Fruit fly (Drosophila melanogaster): ENCODE results near the gene CG13999.
A peak's percentile ranks its signal among the peaks of the same experiment; 100 is the strongest.

The CG13999 gene

DNA sequence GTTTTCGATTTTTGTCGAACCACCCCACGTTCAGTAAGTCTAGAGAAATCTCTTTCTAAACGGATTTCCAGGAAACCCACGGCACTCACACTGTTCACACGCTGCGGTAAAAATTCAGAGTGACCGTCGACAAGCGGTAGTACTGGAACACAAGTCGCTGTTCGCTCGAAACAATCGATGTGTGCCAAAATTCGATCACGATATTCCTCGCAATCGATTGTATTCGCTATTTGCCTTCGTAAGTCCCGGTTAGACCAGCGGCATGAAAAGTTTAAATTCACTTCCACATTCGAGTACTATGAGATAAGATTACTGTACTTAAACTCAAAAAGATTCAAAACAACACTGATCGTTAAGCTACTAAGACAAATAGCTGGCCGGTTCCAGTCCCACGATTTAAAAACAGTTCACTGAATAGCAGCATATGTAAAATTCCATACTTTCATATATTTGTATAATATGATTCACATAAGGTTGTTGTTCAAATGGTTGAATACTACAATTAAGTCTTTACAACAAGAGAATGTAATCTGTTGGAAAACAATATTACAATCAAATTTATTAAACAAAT is 24.7 kb upstream of the CG13999 start, which contains the start of gene chic (continued):
- TF ChIP-seq Eip74EF (GFP tag; optimal IDR thresholded peaks at IDR 0.05) (peak in 1 of 2 experiments; percentile 20), Antp (GFP tag; optimal IDR thresholded peaks at IDR 0.05) (peak; percentile 19), CG32532 (GFP tag; IDR thresholded peaks at IDR 0.05) (no peak), CG13424 (tag; optimal IDR thresholded peaks at IDR 0.05) (peak; percentile 37), nmo (GFP tag; optimal IDR thresholded peaks at IDR 0.05) (no peak), lab (GFP tag; optimal IDR thresholded peaks at IDR 0.05) (peak; percentile 23), CG1024 (GFP tag; IDR thresholded peaks at IDR 0.05) (no peak), Trl (optimal IDR thresholded peaks at IDR 0.05) (no peak), Trl (GFP tag; optimal IDR thresholded peaks at IDR 0.05) (peak; percentile 31), fd64A (GFP tag; optimal IDR thresholded peaks at IDR 0.05) (no peak), cwo (GFP tag; optimal IDR thresholded peaks at IDR 0.05) (no peak), CG31365 (tag; optimal IDR thresholded peaks at IDR 0.05) (no peak), CG6175 (GFP tag; IDR thresholded peaks at IDR 0.05) (no peak), Camta (GFP tag; optimal IDR thresholded peaks at IDR 0.05) (peak; percentile 36), CG1233 (GFP tag; optimal IDR thresholded peaks at IDR 0.05) (no peak), Rfx (GFP tag; IDR thresholded peaks at IDR 0.05) (no peak), CG1792 (GFP tag; optimal IDR thresholded peaks at IDR 0.05) (no peak), nom (GFP tag; optimal IDR thresholded peaks at IDR 0.05) (peak; percentile 50), CG15514 (GFP tag; optimal IDR thresholded peaks at IDR 0.05) (peak; percentile 63), jumu (GFP tag; optimal IDR thresholded peaks at IDR 0.05) (no peak), CG33213 (GFP tag; optimal IDR thresholded peaks at IDR 0.05) (peak; percentile 48), seq (GFP tag; IDR thresholded peaks at IDR 0.05) (no peak), Dp (GFP tag; optimal IDR thresholded peaks at IDR 0.05) (peak; percentile 45), CG8478 (optimal IDR thresholded peaks at IDR 0.05) (peak; percentile 28), Lim3 (GFP tag; IDR thresholded peaks at IDR 0.05) (no peak), CG33557 (GFP tag; optimal IDR thresholded peaks at IDR 0.05) (no peak), en (GFP tag; optimal IDR thresholded peaks at IDR 0.05) (peak; percentile 10), CG3281 (GFP tag; optimal IDR thresholded peaks at IDR 0.05) (no peak), CG9817 (tag; optimal IDR thresholded peaks at IDR 0.05) (peak; percentile 9), Chrac-16 (GFP tag; optimal IDR thresholded peaks at IDR 0.05) (no peak), Opbp (GFP tag; IDR thresholded peaks at IDR 0.05; ENCODE audit: partially characterized antibody) (no peak), dmrt11E (tag; optimal IDR thresholded peaks at IDR 0.05) (no peak), CG8944 (GFP tag; optimal IDR thresholded peaks at IDR 0.05) (no peak), Hey (tag; optimal IDR thresholded peaks at IDR 0.05) (no peak), GATAe (GFP tag; conservative IDR thresholded peaks at IDR 0.05) (no peak), gem (tag; optimal IDR thresholded peaks at IDR 0.05) (peak; percentile 29), CG15601 (tag; optimal IDR thresholded peaks at IDR 0.05) (no peak), cad (GFP tag; optimal IDR thresholded peaks at IDR 0.05) (no peak), CG13624 (GFP tag; optimal IDR thresholded peaks at IDR 0.05) (no peak), CG9797 (GFP tag; optimal IDR thresholded peaks at IDR 0.05) (peak; percentile 66), trem (tag; optimal IDR thresholded peaks at IDR 0.05) (peak; percentile 41), Dad (GFP tag; optimal IDR thresholded peaks at IDR 0.05) (peak; percentile 13), Fer3 (tag; optimal IDR thresholded peaks at IDR 0.05) (peak; percentile 27), tio (GFP tag; optimal IDR thresholded peaks at IDR 0.05) (no peak), btn (GFP tag; optimal IDR thresholded peaks at IDR 0.05) (no peak), unc-4 (GFP tag; IDR thresholded peaks at IDR 0.05; ENCODE audit: partially characterized antibody) (no peak), repo (GFP tag; optimal IDR thresholded peaks at IDR 0.05) (peak; percentile 2), CTCF (GFP tag; optimal IDR thresholded peaks at IDR 0.05) (no peak), abd-A (tag; optimal IDR thresholded peaks at IDR 0.05) (no peak), bcd (GFP tag; optimal IDR thresholded peaks at IDR 0.05) (no peak), NC2β (GFP tag; optimal IDR thresholded peaks at IDR 0.05) (peak; percentile 18)
